Fruit fly (Drosophila melanogaster) whole organism, embryonic: Measurements from ENCODE around the gene mwh.

Source experiments
- C15 ChIP-seq: fragments of 200-800 bp; sonication (Bioruptor generic); IDR thresholded peaks from 3 replicates; pipeline ENCODE4 v1.3.6; 2022; ENCODE audit warnings: missing biosample characterization, missing genetic modification characterization
- CG10209 ChIP-seq: fragments of 200-800 bp; sonication (Bioruptor generic); optimal IDR thresholded peaks from 3 replicates; lab custom pipeline; 2017; ENCODE audit warnings: missing biosample characterization, mild to moderate bottlenecking, missing genetic modification characterization, missing genetic modification reagents
- CG10565 ChIP-seq: fragments of 200-800 bp; sonication (Bioruptor generic); optimal IDR thresholded peaks from 3 replicates; lab custom pipeline; 2016; ENCODE audit warnings: missing biosample characterization, mild to moderate bottlenecking, missing genetic modification characterization
- CG11456 ChIP-seq: fragments of 200-800 bp; sonication (Bioruptor generic); IDR thresholded peaks from 3 replicates; pipeline ENCODE4 v1.3.6; 2022; ENCODE audit warnings: missing biosample characterization, missing genetic modification characterization
- CG12071 ChIP-seq: fragments of 200-800 bp; sonication (Bioruptor generic); optimal IDR thresholded peaks from 3 replicates; lab custom pipeline; 2018; ENCODE audit warnings: missing biosample characterization, mild to moderate bottlenecking, missing genetic modification characterization
- CG14441 ChIP-seq: fragments of 200-800 bp; sonication (Bioruptor generic); IDR thresholded peaks from 2 replicates; pipeline ENCODE4 v1.3.6; 2022; ENCODE audit warnings: missing biosample characterization, missing genetic modification characterization
- CG14710 ChIP-seq: fragments of 200-800 bp; sonication (Bioruptor generic); optimal IDR thresholded peaks from 3 replicates; lab custom pipeline; 2019; ENCODE audit warnings: missing biosample characterization, mild to moderate bottlenecking, missing genetic modification characterization, moderate library complexity
- CG2120 ChIP-seq: fragments of 200-800 bp; sonication (Bioruptor generic); optimal IDR thresholded peaks from 3 replicates; lab custom pipeline; 2016; ENCODE audit warnings: missing biosample characterization, missing genetic modification characterization
- CG2889 ChIP-seq: fragments of 200-800 bp; sonication (Bioruptor generic); IDR thresholded peaks from 3 replicates; pipeline ENCODE4 v1.3.6; 2022; ENCODE audit warnings: missing biosample characterization, missing genetic modification characterization
- CG33213 ChIP-seq: fragments of 200-800 bp; sonication (Bioruptor generic); optimal IDR thresholded peaks from 3 replicates; lab custom pipeline; 2016; ENCODE audit warnings: missing biosample characterization, missing genetic modification characterization
- CG3407 ChIP-seq: fragments of 200-800 bp; sonication (Bioruptor generic); optimal IDR thresholded peaks from 2 replicates; lab custom pipeline; 2018; ENCODE audit warnings: missing biosample characterization, mild to moderate bottlenecking, missing genetic modification characterization
- CG6654 ChIP-seq: fragments of 200-800 bp; sonication (Bioruptor generic); optimal IDR thresholded peaks from 2 replicates; lab custom pipeline; 2017; ENCODE audit warnings: missing biosample characterization, mild to moderate bottlenecking, missing genetic modification characterization
- CG8359 ChIP-seq: fragments of 200-800 bp; sonication (Bioruptor generic); optimal IDR thresholded peaks from 2 replicates; lab custom pipeline; 2017; ENCODE audit warnings: missing biosample characterization, mild to moderate bottlenecking, missing genetic modification characterization, borderline replicate concordance
- CG8388 ChIP-seq: fragments of 200-800 bp; sonication (Bioruptor generic); optimal IDR thresholded peaks from 2 replicates; lab custom pipeline; 2019; ENCODE audit warnings: missing biosample characterization, mild to moderate bottlenecking, missing genetic modification characterization, moderate library complexity
- CG8478 ChIP-seq: fragments of >200 bp; optimal IDR thresholded peaks from 2 replicates; lab custom pipeline; 2018
- Ets65A ChIP-seq: fragments of 200-800 bp; sonication (Bioruptor generic); peaks from one replicate; lab custom pipeline; 2016; ENCODE audit warnings: missing biosample characterization, missing genetic modification characterization
- H2.0 ChIP-seq: fragments of 200-800 bp; sonication (Bioruptor generic); IDR thresholded peaks from 2 replicates; pipeline ENCODE4 v1.3.6; 2022; ENCODE audit warnings: missing biosample characterization, missing genetic modification characterization
- HHEX ChIP-seq: fragments of 200-800 bp; sonication (Bioruptor generic); optimal IDR thresholded peaks from 3 replicates; lab custom pipeline; 2017; ENCODE audit warnings: missing biosample characterization, mild to moderate bottlenecking, missing genetic modification characterization, missing genetic modification reagents
- HmgZ ChIP-seq: fragments of 200-800 bp; sonication (Bioruptor generic); optimal IDR thresholded peaks from 2 replicates; lab custom pipeline; 2018; ENCODE audit warnings: missing biosample characterization, mild to moderate bottlenecking, missing genetic modification characterization
- Hr3 ChIP-seq: fragments of 200-800 bp; sonication (Bioruptor generic); optimal IDR thresholded peaks from 3 replicates; lab custom pipeline; 2016; ENCODE audit warnings: missing biosample characterization, missing genetic modification characterization
- MESR4 ChIP-seq: fragments of 200-800 bp; sonication (Bioruptor generic); optimal IDR thresholded peaks from 2 replicates; lab custom pipeline; 2018; ENCODE audit warnings: missing biosample characterization, mild to moderate bottlenecking, missing genetic modification characterization, moderate library complexity
- Sry-δ ChIP-seq: fragments of 200-800 bp; sonication (Bioruptor generic); optimal IDR thresholded peaks from 2 replicates; lab custom pipeline; 2016; ENCODE audit warnings: missing biosample characterization, missing genetic modification characterization
- Stat92E ChIP-seq, 3 experiments: fragments of >200 bp in 2 of 3; fragments of 200-800 bp in 1 of 3; sonication (Bioruptor generic) in 1 of 3; optimal IDR thresholded peaks; 2 replicates each; lab custom pipeline; 2017 to 2019; ENCODE audit warnings: missing biosample characterization in 3 of 3, missing genetic modification characterization in 3 of 3, mild to moderate bottlenecking in 1 of 3, moderate library complexity in 1 of 3
- Vsx1 ChIP-seq: fragments of 200-800 bp; sonication (Bioruptor generic); optimal IDR thresholded peaks from 2 replicates; lab custom pipeline; 2017; ENCODE audit warnings: missing biosample characterization, mild to moderate bottlenecking, missing genetic modification characterization, missing genetic modification reagents
- ab ChIP-seq: fragments of 200-800 bp; sonication (Bioruptor generic); optimal IDR thresholded peaks from 2 replicates; lab custom pipeline; 2016; ENCODE audit warnings: missing biosample characterization, missing genetic modification characterization
- aop ChIP-seq: fragments of 200-800 bp; sonication (Bioruptor generic); IDR thresholded peaks from 2 replicates; pipeline ENCODE4 v1.3.6; 2022; ENCODE audit warnings: missing biosample characterization, missing genetic modification characterization
- bbx ChIP-seq: fragments of 200-800 bp; sonication (Bioruptor generic); IDR thresholded peaks from 2 replicates; pipeline ENCODE4 v1.3.6; 2022; ENCODE audit warnings: missing biosample characterization, missing genetic modification characterization; ENCODE audit not compliant: partially characterized antibody
- cas ChIP-seq: fragments of 200-800 bp; sonication (Bioruptor generic); IDR thresholded peaks from 2 replicates; pipeline ENCODE4 v1.3.6; 2022; ENCODE audit warnings: missing biosample characterization, missing genetic modification characterization
- caup ChIP-seq: fragments of 200-800 bp; sonication (Bioruptor generic); optimal IDR thresholded peaks from 3 replicates; lab custom pipeline; 2017; ENCODE audit warnings: missing biosample characterization, mild to moderate bottlenecking, missing genetic modification characterization, moderate library complexity; ENCODE audit not compliant: severe bottlenecking
- cg ChIP-seq: fragments of 200-800 bp; sonication (Bioruptor generic); optimal IDR thresholded peaks from 3 replicates; lab custom pipeline; 2019; ENCODE audit warnings: missing biosample characterization, mild to moderate bottlenecking, missing genetic modification characterization, moderate library complexity
- cwo ChIP-seq: fragments of 200-800 bp; sonication (Bioruptor generic); optimal IDR thresholded peaks from 3 replicates; lab custom pipeline; 2017; ENCODE audit warnings: missing biosample characterization, missing genetic modification characterization, mild to moderate bottlenecking, moderate library complexity, missing genetic modification reagents
- danr ChIP-seq: fragments of 200-800 bp; sonication (Bioruptor generic); IDR thresholded peaks from 2 replicates; pipeline ENCODE4 v1.3.6; 2022; ENCODE audit warnings: missing biosample characterization, missing genetic modification characterization
- dpn ChIP-seq, 2 experiments: fragments of 200-800 bp; sonication (Bioruptor generic); optimal IDR thresholded peaks; 3 replicates each; lab custom pipeline; 2016; ENCODE audit warnings: missing biosample characterization in 2 of 2, missing genetic modification characterization in 2 of 2
- ems ChIP-seq: fragments of 200-800 bp; sonication (Bioruptor generic); optimal IDR thresholded peaks from 3 replicates; lab custom pipeline; 2016; ENCODE audit warnings: missing biosample characterization, missing genetic modification characterization
- gsb ChIP-seq: fragments of 200-800 bp; sonication (Bioruptor generic); IDR thresholded peaks from 2 replicates; pipeline ENCODE4 v1.3.6; 2022; ENCODE audit warnings: missing biosample characterization, missing genetic modification characterization
- h ChIP-seq: fragments of >200 bp; optimal IDR thresholded peaks from 2 replicates; lab custom pipeline; 2017
- hb ChIP-seq: fragments of 200-800 bp; sonication (Bioruptor generic); IDR thresholded peaks from 3 replicates; pipeline ENCODE4 v1.3.6; 2022; ENCODE audit warnings: missing biosample characterization, missing genetic modification characterization; ENCODE audit not compliant: partially characterized antibody
- jigr1 ChIP-seq: fragments of 200-800 bp; sonication (Bioruptor generic); IDR thresholded peaks from 3 replicates; pipeline ENCODE4 v1.3.6; 2022; ENCODE audit warnings: missing biosample characterization, missing genetic modification characterization
- jing ChIP-seq: fragments of 200-800 bp; sonication (Bioruptor generic); optimal IDR thresholded peaks from 2 replicates; lab custom pipeline; 2018; ENCODE audit warnings: missing biosample characterization, mild to moderate bottlenecking, missing genetic modification characterization
- kay ChIP-seq: fragments of 200-800 bp; sonication (Bioruptor generic); optimal IDR thresholded peaks from 2 replicates; lab custom pipeline; 2016; ENCODE audit warnings: missing biosample characterization, missing genetic modification characterization
- klu ChIP-seq: fragments of 200-800 bp; sonication (Bioruptor generic); IDR thresholded peaks from 2 replicates; pipeline ENCODE4 v1.3.6; 2022; ENCODE audit warnings: missing biosample characterization, missing genetic modification characterization
- luna ChIP-seq: fragments of 200-800 bp; sonication (Bioruptor generic); optimal IDR thresholded peaks from 2 replicates; lab custom pipeline; 2016; ENCODE audit warnings: missing biosample characterization, missing genetic modification characterization
- mld ChIP-seq: fragments of 200-800 bp; sonication (Bioruptor generic); IDR thresholded peaks from 3 replicates; pipeline ENCODE4 v1.3.6; 2022; ENCODE audit warnings: missing biosample characterization, missing genetic modification characterization; ENCODE audit not compliant: partially characterized antibody
- otp ChIP-seq: fragments of 200-800 bp; sonication (Bioruptor generic); IDR thresholded peaks from 3 replicates; pipeline ENCODE4, ENCODE4 v1.3.6; 2022; ENCODE audit warnings: missing biosample characterization, missing genetic modification characterization
- pho ChIP-seq: fragments of 200-800 bp; sonication (Bioruptor generic); optimal IDR thresholded peaks from 2 replicates; lab custom pipeline; 2016; ENCODE audit warnings: missing biosample characterization, missing genetic modification characterization
- row ChIP-seq: fragments of 200-800 bp; sonication (Bioruptor generic); IDR thresholded peaks from 3 replicates; pipeline ENCODE4 v1.3.6; 2022; ENCODE audit warnings: missing biosample characterization, missing genetic modification characterization
- sc ChIP-seq, 3 experiments: fragments of >200 bp in 2 of 3; fragments of 200-800 bp in 1 of 3; sonication (Bioruptor generic) in 1 of 3; optimal IDR thresholded peaks; 2 replicates in 2 of 3; 3 replicates in 1 of 3; lab custom pipeline; 2017; ENCODE audit warnings: mild to moderate bottlenecking in 1 of 3, missing biosample characterization in 1 of 3, missing genetic modification characterization in 1 of 3, missing genetic modification reagents in 1 of 3
- sens-2 ChIP-seq: fragments of 200-800 bp; sonication (Bioruptor generic); IDR thresholded peaks from 2 replicates; pipeline ENCODE4 v1.3.6; 2022; ENCODE audit warnings: missing biosample characterization, missing genetic modification characterization
- tgo ChIP-seq: fragments of 200-800 bp; sonication (Bioruptor generic); IDR thresholded peaks from 3 replicates; pipeline ENCODE4 v1.3.6; 2022; ENCODE audit warnings: missing biosample characterization, missing genetic modification characterization
- unpg ChIP-seq: fragments of 200-800 bp; sonication (Bioruptor generic); optimal IDR thresholded peaks from 3 replicates; lab custom pipeline; 2018; ENCODE audit warnings: missing biosample characterization, mild to moderate bottlenecking, missing genetic modification characterization, moderate library complexity
- vvl ChIP-seq: fragments of 200-800 bp; sonication (Bioruptor generic); IDR thresholded peaks from 2 replicates; pipeline ENCODE4 v1.3.6; 2022; ENCODE audit warnings: missing biosample characterization, missing genetic modification characterization
- yki ChIP-seq: fragments of >200 bp; optimal IDR thresholded peaks from 3 replicates; lab custom pipeline; 2018

mwh gene

DNA sequence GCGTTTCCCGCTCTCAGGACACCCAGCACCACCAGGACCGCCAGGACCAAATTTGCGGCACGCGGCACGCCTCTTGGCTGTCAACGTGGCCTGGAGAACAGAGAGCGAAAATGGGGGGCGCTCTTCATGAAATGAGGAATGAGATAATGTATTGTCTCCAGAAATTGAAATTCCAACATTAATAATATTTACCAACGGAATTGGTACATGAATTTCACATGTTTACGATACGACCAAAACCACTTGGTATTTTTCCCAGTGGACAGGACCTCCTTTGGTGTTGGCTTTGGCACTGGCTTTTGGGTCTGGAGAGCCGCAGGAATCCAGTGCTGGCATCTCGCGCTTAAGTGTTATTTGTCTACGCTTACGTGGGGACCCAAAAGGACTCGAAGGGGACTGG lies 17.1 kb upstream of the mwh start:
- TF ChIP-seq hb (GFP tag; lab: Robert Waterston, UW) (no peak), caup (GFP tag; lab: Kevin White, UChicago) (no peak), sens-2 (GFP tag; lab: Robert Waterston, UW) (no peak), luna (GFP tag; lab: Kevin White, UChicago) (no peak), CG8478 (lab: Kevin White, UChicago) (no peak), gsb (GFP tag; lab: Robert Waterston, UW) (no peak), CG10565 (GFP tag; lab: Kevin White, UChicago) (no peak), Sry-δ (no peak), Stat92E (GFP tag; optimal IDR thresholded peaks at IDR 0.05; lab: Kevin White, UChicago) (no peak), ems (GFP tag; lab: Kevin White, UChicago) (no peak), CG2889 (GFP tag; lab: Robert Waterston, UW) (no peak), CG14441 (GFP tag; lab: Robert Waterston, UW) (peak; percentile 60), MESR4 (no peak), klu (GFP tag; lab: Robert Waterston, UW) (no peak), CG10209 (GFP tag; lab: Kevin White, UChicago) (no peak), jing (GFP tag; lab: Kevin White, UChicago) (no peak), row (GFP tag; lab: Robert Waterston, UW) (peak; percentile 62), CG14710 (tag; lab: Kevin White, UChicago) (no peak), h (lab: Kevin White, UChicago) (no peak), sc (optimal IDR thresholded peaks at IDR 0.05; lab: Kevin White, UChicago) (no peak), sc (GFP tag; optimal IDR thresholded peaks at IDR 0.05; lab: Kevin White, UChicago) (no peak), bbx (no peak), tgo (GFP tag; lab: Robert Waterston, UW) (peak; percentile 22; the same call in 1 of the 3 replicates), H2.0 (GFP tag; lab: Robert Waterston, UW) (peak; percentile 16; the same call in 1 of the 2 replicates), CG2120 (GFP tag; lab: Kevin White, UChicago) (peak; percentile 56), vvl (GFP tag; lab: Robert Waterston, UW) (0 out of 2 replicates have a peak, but pooled peaks have one; percentile 13), Ets65A (peak; percentile 87), pho (GFP tag; lab: Kevin White, UChicago) (no peak), jigr1 (GFP tag; lab: Robert Waterston, UW) (no peak), aop (GFP tag; lab: Robert Waterston, UW) (no peak), dpn (GFP tag; optimal IDR thresholded peaks at IDR 0.05; lab: Kevin White, UChicago) (no peak), ab (GFP tag; lab: Kevin White, UChicago) (no peak), CG8388 (no peak), cas (no peak), danr (GFP tag; lab: Robert Waterston, UW) (no peak), C15 (GFP tag; lab: Robert Waterston, UW) (no peak), cwo (peak; percentile 31), otp (GFP tag; lab: Robert Waterston, UW) (no peak), Hr3 (no peak), CG33213 (GFP tag; lab: Kevin White, UChicago) (no peak), Vsx1 (GFP tag; lab: Kevin White, UChicago) (no peak), yki (lab: Kevin White, UChicago) (no peak), unpg (no peak), HmgZ (tag; lab: Kevin White, UChicago) (no peak), mld (GFP tag; lab: Robert Waterston, UW) (no peak), CG8359 (GFP tag; lab: Kevin White, UChicago) (no peak), cg (GFP tag; lab: Kevin White, UChicago) (no peak), CG3407 (GFP tag; lab: Kevin White, UChicago) (no peak), CG6654 (GFP tag; lab: Kevin White, UChicago) (no peak), CG11456 (GFP tag; lab: Robert Waterston, UW) (0 out of 3 replicates have a peak, but pooled peaks have one; percentile 51), CG12071 (no peak), HHEX (no peak), kay (GFP tag; lab: Kevin White, UChicago) (no peak)
